Fruit fly (Drosophila melanogaster) whole organism, adult: ENCODE measurements around the gene Schip1.

Experiments used
- CG14711 ChIP-seq: fragments of 200-800 bp; sonication (Bioruptor generic); optimal IDR thresholded peaks from 2 replicates; lab custom pipeline; 2018; ENCODE audit warnings: missing biosample characterization, mild to moderate bottlenecking, missing genetic modification characterization, moderate library complexity
- CG1620 ChIP-seq: fragments of 200-800 bp; sonication (Bioruptor generic); optimal IDR thresholded peaks from 2 replicates; lab custom pipeline; 2016; ENCODE audit warnings: missing biosample characterization, missing genetic modification characterization
- CG33017 ChIP-seq: fragments of 200-800 bp; sonication (Bioruptor generic); optimal IDR thresholded peaks from 2 replicates; lab custom pipeline; 2018; ENCODE audit warnings: missing biosample characterization, mild to moderate bottlenecking, missing genetic modification characterization, moderate library complexity
- CG7101 ChIP-seq: fragments of 200-800 bp; sonication (Bioruptor generic); optimal IDR thresholded peaks from 2 replicates; lab custom pipeline; 2018; ENCODE audit warnings: missing biosample characterization, mild to moderate bottlenecking, missing genetic modification characterization, moderate library complexity
- Clk ChIP-seq: fragments of 200-800 bp; sonication (Bioruptor generic); optimal IDR thresholded peaks from 2 replicates; lab custom pipeline; 2017; ENCODE audit warnings: missing biosample characterization, missing genetic modification characterization
- Hr96 ChIP-seq: fragments of 200-800 bp; sonication (Bioruptor generic); optimal IDR thresholded peaks from 2 replicates; lab custom pipeline; 2016; ENCODE audit warnings: missing biosample characterization, missing genetic modification characterization
- Mnt ChIP-seq: fragments of 200-800 bp; sonication (Bioruptor generic); optimal IDR thresholded peaks from 2 replicates; lab custom pipeline; 2016; ENCODE audit warnings: missing biosample characterization, mild to moderate bottlenecking, missing genetic modification characterization
- cic ChIP-seq: fragments of 200-800 bp; sonication (Bioruptor generic); optimal IDR thresholded peaks from 2 replicates; lab custom pipeline; 2017; ENCODE audit warnings: missing biosample characterization, mild to moderate bottlenecking, missing genetic modification characterization, moderate library complexity
- cnc ChIP-seq, 2 experiments: fragments of >200 bp; optimal IDR thresholded peaks; 2 replicates each; lab custom pipeline; 2017
- kay ChIP-seq: fragments of 200-800 bp; sonication (Bioruptor generic); peaks from one replicate; lab custom pipeline; 2016; ENCODE audit warnings: missing biosample characterization, missing genetic modification characterization, borderline replicate concordance
- pad ChIP-seq: fragments of 200-800 bp; sonication (Bioruptor generic); optimal IDR thresholded peaks from 3 replicates; lab custom pipeline; 2017; ENCODE audit warnings: missing biosample characterization, missing genetic modification characterization, mild to moderate bottlenecking, moderate library complexity, missing genetic modification reagents
- tj ChIP-seq: fragments of 200-800 bp; sonication (Bioruptor generic); optimal IDR thresholded peaks from 3 replicates; lab custom pipeline; 2017; ENCODE audit warnings: missing biosample characterization, mild to moderate bottlenecking, missing genetic modification characterization, moderate library complexity
- toe ChIP-seq: fragments of 200-800 bp; sonication (Bioruptor generic); optimal IDR thresholded peaks from 2 replicates; lab custom pipeline; 2016; ENCODE audit warnings: missing biosample characterization, missing genetic modification characterization

- TF ChIP-seq CG7101 (tag; lab: Kevin White, UChicago), result no peak
- TF ChIP-seq CG1620 (GFP tag; lab: Kevin White, UChicago), result no peak
- TF ChIP-seq cnc (optimal IDR thresholded peaks at IDR 0.05; lab: Kevin White, UChicago), result no peak
- TF ChIP-seq CG14711 (tag; lab: Kevin White, UChicago), result no peak
- TF ChIP-seq Hr96 (GFP tag; lab: Kevin White, UChicago), result no peak
- TF ChIP-seq tj (GFP tag; lab: Kevin White, UChicago), result no peak
- peak; percentile 61 for TF ChIP-seq kay (GFP tag; lab: Kevin White, UChicago)
- TF ChIP-seq cic (GFP tag; lab: Kevin White, UChicago), result no peak
- no peak for TF ChIP-seq pad (GFP tag; lab: Kevin White, UChicago)
- TF ChIP-seq CG33017 (tag; lab: Kevin White, UChicago), result no peak
- no peak for TF ChIP-seq Clk (GFP tag; lab: Kevin White, UChicago)
- TF ChIP-seq Mnt, result no peak
- no peak for TF ChIP-seq toe (GFP tag; lab: Kevin White, UChicago)
These were observed 39.6 kb downstream of the Schip1 start for dm6 chr2L:10291276-10291675.
